Worm (Caenorhabditis elegans): ENCODE results near the gene nphp-4.
A peak's percentile ranks its signal among the peaks of the same experiment; 100 is the strongest.

nphp-4 gene

ce11 chrV:11858299-11858698, 14.8 kb upstream of the nphp-4 start:
- TF ChIP-seq elt-1 (tag; optimal IDR thresholded peaks at IDR 0.05) (peak; percentile 78), zag-1 (tag; optimal IDR thresholded peaks at IDR 0.05) (no peak), skn-1 (tag; optimal IDR thresholded peaks at IDR 0.05) (no peak), nfya-1 (tag; optimal IDR thresholded peaks at IDR 0.05; ENCODE audit: insufficient read depth) (no peak), ceh-82 (tag; optimal IDR thresholded peaks at IDR 0.05) (no peak), nhr-25 (tag; optimal IDR thresholded peaks at IDR 0.05) (no peak), nhr-237 (tag; optimal IDR thresholded peaks at IDR 0.05) (no peak), nhr-23 (tag; optimal IDR thresholded peaks at IDR 0.05) (peak; percentile 15), nhr-28 (tag; optimal IDR thresholded peaks at IDR 0.05) (no peak), nhr-67 (tag; optimal IDR thresholded peaks at IDR 0.05) (no peak), tbx-2 (tag; optimal IDR thresholded peaks at IDR 0.05) (no peak), ceh-16 (tag; optimal IDR thresholded peaks at IDR 0.05) (no peak), mdl-1 (tag; optimal IDR thresholded peaks at IDR 0.05) (no peak), lin-15B (tag; optimal IDR thresholded peaks at IDR 0.05) (no peak), pha-4 (tag; optimal IDR thresholded peaks at IDR 0.05) (no peak), ztf-11 (tag; optimal IDR thresholded peaks at IDR 0.05) (no peak)

ce11 chrV:11857756-11858155, 14.2 kb upstream of the nphp-4 start:
- TF ChIP-seq fkh-2 (tag; optimal IDR thresholded peaks at IDR 0.05) (no peak), egl-5 (tag; optimal IDR thresholded peaks at IDR 0.05) (peak; percentile 65), ZK546.5 (tag; optimal IDR thresholded peaks at IDR 0.05) (no peak), nhr-23 (tag; optimal IDR thresholded peaks at IDR 0.05) (peak; percentile 25), nhr-25 (tag; optimal IDR thresholded peaks at IDR 0.05) (peak; percentile 60), fos-1 (tag; optimal IDR thresholded peaks at IDR 0.05) (no peak)

- TF ChIP-seq lin-15B (tag; optimal IDR thresholded peaks at IDR 0.05) = no peak
- no peak for TF ChIP-seq ZK546.5 (tag; optimal IDR thresholded peaks at IDR 0.05)
- TF ChIP-seq fos-1 (tag; optimal IDR thresholded peaks at IDR 0.05) = no peak
- no peak for TF ChIP-seq nhr-77 (tag; optimal IDR thresholded peaks at IDR 0.05)
- no peak for TF ChIP-seq tbx-2 (tag; optimal IDR thresholded peaks at IDR 0.05)
- no peak for TF ChIP-seq daf-12 (tag; optimal IDR thresholded peaks at IDR 0.05)
- no peak for TF ChIP-seq mdl-1 (tag; optimal IDR thresholded peaks at IDR 0.05)
- TF ChIP-seq elt-1 (tag; optimal IDR thresholded peaks at IDR 0.05) = no peak
- no peak for TF ChIP-seq pha-4 (tag; optimal IDR thresholded peaks at IDR 0.05)
- TF ChIP-seq R02D3.7 (tag; optimal IDR thresholded peaks at IDR 0.05) = no peak
- no peak for TF ChIP-seq elt-3 (tag; optimal IDR thresholded peaks at IDR 0.05)
- no peak for TF ChIP-seq elt-2 (tag; optimal IDR thresholded peaks at IDR 0.05)
- no peak for TF ChIP-seq ceh-16 (tag; optimal IDR thresholded peaks at IDR 0.05)
- no peak for TF ChIP-seq unc-62 (GFP tag; optimal IDR thresholded peaks at IDR 0.05)
Measured at ce11 chrV:11856022-11856421, 12.5 kb upstream of the nphp-4 start.

- TF ChIP-seq elt-2 (tag; optimal IDR thresholded peaks at IDR 0.05) (no peak), nhr-25 (tag; optimal IDR thresholded peaks at IDR 0.05) (no peak), egl-5 (tag; optimal IDR thresholded peaks at IDR 0.05) (no peak), unc-39 (tag; optimal IDR thresholded peaks at IDR 0.05) (no peak), lsy-12 (tag; optimal IDR thresholded peaks at IDR 0.05) (no peak)
Measured at ce11 chrV:11854905-11855304, 11.4 kb upstream of the nphp-4 start.

ce11 chrV:11853723-11854122, 10.2 kb upstream of the nphp-4 start:
- no peak for TF ChIP-seq unc-62 (GFP tag; optimal IDR thresholded peaks at IDR 0.05)
- no peak for TF ChIP-seq snpc-4 (tag; optimal IDR thresholded peaks at IDR 0.05)
- TF ChIP-seq aly-2 (tag; optimal IDR thresholded peaks at IDR 0.05) = no peak
- TF ChIP-seq elt-2 (tag; optimal IDR thresholded peaks at IDR 0.05) = peak; percentile 33
- peak; percentile 20 for TF ChIP-seq pha-4 (tag; optimal IDR thresholded peaks at IDR 0.05)

ce11 chrV:11852305-11852704, 8.8 kb upstream of the nphp-4 start:
- TF ChIP-seq lin-39 (tag; optimal IDR thresholded peaks at IDR 0.05) (peak; percentile 15), unc-39 (tag; optimal IDR thresholded peaks at IDR 0.05) (no peak)

ce11 chrV:11849408-11849807, 5.9 kb upstream of the nphp-4 start:
- TF ChIP-seq pqm-1 (tag; optimal IDR thresholded peaks at IDR 0.05) = peak; percentile 30
- peak; percentile 66 for TF ChIP-seq elt-2 (tag; optimal IDR thresholded peaks at IDR 0.05)
- no peak for TF ChIP-seq ceh-28 (tag; optimal IDR thresholded peaks at IDR 0.05)
